Fruit fly (Drosophila melanogaster) S2 (cell line): Measurements from ENCODE around the gene DCP2.

Experiments used
- CG8478 ChIP-seq: fragments of >200 bp; optimal IDR thresholded peaks from 2 replicates; lab custom pipeline; 2018
- CTCF ChIP-seq, 2 experiments: fragments of >200 bp; optimal IDR thresholded peaks; 2 replicates each; lab custom pipeline; 2018

DCP2 gene

dm6 chr3L:15826347-15826984, at the start of gene DCP2, which contains the start of gene dbo:
Gene DCP2, minus strand, starts transcription at chr3L:15826423.
Gene dbo, plus strand, starts transcription at chr3L:15826888.
- TF ChIP-seq CG8478 (lab: Kevin White, UChicago) (no peak), CTCF (optimal IDR thresholded peaks at IDR 0.05; lab: Kevin White, UChicago) (no peak)

dm6 chr3L:15856035-15856434, 29.8 kb upstream of the DCP2 start:
- TF ChIP-seq CG8478 (lab: Kevin White, UChicago) (no peak), CTCF (optimal IDR thresholded peaks at IDR 0.05; lab: Kevin White, UChicago) (no peak)

DNA sequence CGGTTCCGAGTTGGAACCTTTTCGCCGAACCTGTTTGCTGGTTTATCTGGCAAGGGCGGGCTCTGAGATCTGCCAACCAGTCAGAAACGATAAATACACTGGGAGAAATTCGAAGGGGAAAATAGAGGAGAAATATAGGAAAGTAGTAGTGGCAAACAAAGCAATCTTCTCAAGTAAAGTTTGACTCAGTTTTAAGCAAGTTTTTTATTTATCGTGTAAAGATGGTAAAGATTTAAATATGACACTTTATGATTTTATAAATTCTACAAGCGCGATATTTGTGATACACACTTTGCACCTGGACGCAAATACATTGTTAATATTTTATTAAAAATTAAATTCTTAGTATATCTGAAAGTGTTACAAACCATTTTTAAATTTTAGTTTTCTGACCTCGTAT, 21.4 kb upstream of the DCP2 start:
- TF ChIP-seq CTCF (optimal IDR thresholded peaks at IDR 0.05; lab: Kevin White, UChicago) = no peak
- TF ChIP-seq CG8478 (lab: Kevin White, UChicago) = no peak

DNA sequence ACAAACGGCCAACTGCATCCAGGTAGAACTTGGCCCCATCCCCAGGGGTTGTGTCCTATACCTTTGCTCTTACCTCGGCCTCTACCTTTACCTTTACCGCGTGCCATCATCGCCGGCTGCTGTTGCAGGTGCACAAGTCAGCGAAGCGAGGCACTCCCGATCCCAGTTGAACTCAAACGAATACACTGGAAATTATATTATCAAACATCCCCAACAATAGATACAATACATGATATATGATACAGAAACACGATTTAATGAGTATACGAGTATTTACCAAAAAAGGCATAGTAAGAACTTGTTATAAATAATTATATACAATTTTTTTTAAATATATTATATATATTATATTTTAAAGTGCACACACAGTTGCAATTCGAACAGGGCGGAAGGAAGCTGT, 21.0 kb upstream of the DCP2 start:
- TF ChIP-seq CTCF (optimal IDR thresholded peaks at IDR 0.05; lab: Kevin White, UChicago) = no peak
- TF ChIP-seq CG8478 (lab: Kevin White, UChicago) = no peak

dm6 chr3L:15844577-15844976, 18.4 kb upstream of the DCP2 start:
- no peak for TF ChIP-seq CG8478 (lab: Kevin White, UChicago)
- TF ChIP-seq CTCF (optimal IDR thresholded peaks at IDR 0.05; lab: Kevin White, UChicago) = no peak

DNA sequence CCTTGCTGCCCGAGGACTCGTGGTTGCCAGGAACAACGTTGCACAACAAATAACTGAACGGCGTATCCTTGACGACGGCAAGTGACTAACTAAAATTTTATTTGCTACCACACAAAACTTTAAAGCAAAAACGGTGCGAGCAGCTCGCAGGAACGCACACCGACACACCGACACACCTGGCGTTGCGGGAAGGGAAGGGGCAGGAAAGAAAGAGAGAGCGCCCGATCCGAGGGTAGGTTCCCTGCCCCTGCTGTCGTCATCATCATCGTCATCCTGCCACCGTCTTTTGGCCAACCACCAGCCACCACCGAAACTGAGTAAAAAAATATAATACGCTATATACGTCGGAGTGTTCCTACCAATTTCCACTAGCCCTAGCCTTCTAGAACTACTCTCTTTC, 17.7 kb upstream of the DCP2 start, which contains the start of gene meru:
TSS of gene meru (minus strand) at position 101 of the 400 bp plus-strand sequence.
- TF ChIP-seq CG8478 (lab: Kevin White, UChicago) (no peak), CTCF (optimal IDR thresholded peaks at IDR 0.05; lab: Kevin White, UChicago) (no peak)

DNA sequence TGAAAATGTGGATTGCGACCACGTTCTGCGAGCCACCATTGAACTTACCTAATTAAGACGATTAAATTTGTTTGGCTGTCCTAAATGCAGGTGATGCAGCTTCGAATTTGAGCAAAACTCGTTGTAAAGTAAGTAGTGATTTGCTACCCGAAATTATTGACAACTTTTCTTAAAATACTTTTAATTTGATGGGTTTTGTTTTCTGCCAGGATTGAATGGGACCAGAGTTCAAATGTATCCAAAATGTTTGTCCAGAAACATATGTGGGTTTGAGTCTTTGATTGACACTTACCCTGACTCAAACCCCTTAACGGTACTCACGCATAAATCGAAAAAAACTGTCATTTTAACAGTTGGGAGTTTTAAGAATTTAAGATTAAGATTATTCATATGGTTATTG, 11.0 kb upstream of the DCP2 start, which contains the start of gene CG15715:
TSS of gene CG15715 (minus strand) at position 274 of the 400 bp plus-strand sequence.
- peak in 1 of 2 experiments; percentile 54 for TF ChIP-seq CTCF (optimal IDR thresholded peaks at IDR 0.05; lab: Kevin White, UChicago)
- TF ChIP-seq CG8478 (lab: Kevin White, UChicago) = no peak

- TF ChIP-seq CTCF (optimal IDR thresholded peaks at IDR 0.05; lab: Kevin White, UChicago) (peak in 1 of 2 experiments; percentile 46), CG8478 (lab: Kevin White, UChicago) (no peak)
Observed at dm6 chr3L:15834877-15835555, 8.8 kb upstream of the DCP2 start, which contains the start of gene CG18081. Gene CG18081, minus strand, starts transcription at chr3L:15835388.

dm6 chr3L:15832146-15832545, 5.9 kb upstream of the DCP2 start, which contains the start of gene CG12713:
Gene CG12713, plus strand, starts transcription at chr3L:15832464.
- TF ChIP-seq CG8478 (lab: Kevin White, UChicago) (no peak), CTCF (optimal IDR thresholded peaks at IDR 0.05; lab: Kevin White, UChicago) (peak in 1 of 2 experiments; percentile 38)

DNA sequence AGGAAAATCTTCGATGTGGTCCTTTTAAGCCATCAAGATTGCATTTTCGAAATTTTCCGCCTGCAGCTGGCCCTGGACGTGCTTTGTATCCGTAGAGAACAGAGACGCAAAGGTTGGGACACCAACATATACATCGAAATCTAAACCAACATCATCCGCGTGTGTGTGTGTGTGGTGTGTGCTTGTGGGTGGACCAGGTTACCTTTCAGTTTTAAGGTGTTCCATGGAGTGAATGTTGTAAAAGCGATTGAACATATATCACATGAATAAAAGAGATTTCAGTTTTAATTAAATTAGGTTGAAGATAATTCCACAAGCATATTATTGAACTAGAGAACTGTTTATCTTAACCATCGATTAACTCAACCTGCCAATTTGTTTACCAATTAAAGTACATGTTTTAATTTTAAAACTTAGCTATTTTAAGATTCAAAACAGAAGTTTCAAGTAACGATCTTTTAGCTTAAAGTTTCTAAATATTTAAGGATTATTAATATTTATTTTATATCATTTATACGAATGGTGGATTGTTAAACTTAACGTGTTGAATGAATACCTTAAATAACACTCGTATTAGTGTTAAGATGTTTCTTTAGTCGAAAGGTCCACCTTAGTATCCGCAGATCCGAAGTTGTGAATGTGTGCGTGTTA, 887 bp upstream of the DCP2 start:
- no peak for TF ChIP-seq CTCF (optimal IDR thresholded peaks at IDR 0.05; lab: Kevin White, UChicago)
- no peak for TF ChIP-seq CG8478 (lab: Kevin White, UChicago)

- no peak for TF ChIP-seq CTCF (optimal IDR thresholded peaks at IDR 0.05; lab: Kevin White, UChicago)
- TF ChIP-seq CG8478 (lab: Kevin White, UChicago) = no peak
Observed at dm6 chr3L:15825493-15826209, 572 bp downstream of the DCP2 start.

DNA sequence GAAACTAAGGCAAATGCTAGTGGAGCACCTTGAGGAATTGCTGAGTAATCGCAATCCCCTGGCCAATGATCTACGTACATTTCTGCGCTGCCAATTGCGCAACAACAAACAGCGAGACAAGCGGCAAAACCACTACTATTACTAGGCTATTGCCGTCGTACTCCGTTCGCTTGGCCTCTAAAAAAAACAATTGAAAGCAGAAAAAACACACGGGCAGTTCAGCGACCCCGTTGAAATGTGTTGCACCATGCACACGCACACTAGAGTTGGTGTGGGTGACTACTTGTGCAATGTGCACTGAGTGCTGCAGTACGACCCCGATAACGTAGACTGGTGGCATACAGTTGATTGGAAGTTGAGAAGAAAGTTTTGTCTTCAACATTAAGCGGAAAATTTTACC, 1.7 kb downstream of the DCP2 start:
- TF ChIP-seq CG8478 (lab: Kevin White, UChicago) (no peak), CTCF (optimal IDR thresholded peaks at IDR 0.05; lab: Kevin White, UChicago) (no peak)

DNA sequence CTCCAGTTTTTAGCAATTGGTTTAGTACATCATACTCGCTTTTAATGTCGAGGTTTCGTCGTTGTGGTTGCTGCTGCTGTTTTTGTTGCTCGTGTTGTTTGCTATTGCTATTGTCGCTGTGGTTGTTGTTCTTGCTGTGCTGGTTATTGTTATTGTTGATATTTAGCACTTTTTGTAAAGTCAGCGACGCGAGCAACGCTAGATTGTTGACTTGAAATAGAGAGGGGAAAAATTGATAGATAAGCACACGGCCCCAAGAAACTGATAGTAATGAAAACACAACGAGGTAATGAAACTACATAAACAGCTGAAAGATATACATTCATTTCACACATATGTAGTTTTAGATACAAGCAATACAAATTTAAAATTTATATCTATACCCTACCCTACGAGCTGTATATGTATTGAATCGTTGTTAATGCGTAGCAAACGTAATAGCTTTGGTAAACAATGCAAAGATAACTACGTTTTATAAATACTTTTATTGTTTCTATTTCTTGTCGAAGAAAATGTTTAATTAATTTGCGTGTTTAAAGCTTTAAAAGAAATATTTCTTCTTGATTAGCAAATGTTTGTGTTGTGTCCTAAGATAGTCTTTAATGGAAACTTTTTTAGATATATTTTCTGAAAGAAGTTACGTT, 2.3 kb downstream of the DCP2 start:
- no peak for TF ChIP-seq CG8478 (lab: Kevin White, UChicago)
- TF ChIP-seq CTCF (optimal IDR thresholded peaks at IDR 0.05; lab: Kevin White, UChicago) = no peak

dm6 chr3L:15816714-15817113, 9.5 kb downstream of the DCP2 start, which contains the start of gene CkIIalpha-i1:
Gene CkIIalpha-i1, plus strand, starts transcription at chr3L:15816979.
- no peak for TF ChIP-seq CTCF (optimal IDR thresholded peaks at IDR 0.05; lab: Kevin White, UChicago)
